Fruit fly (Drosophila melanogaster) whole organism, adult: ENCODE measurements around the gene Osi4.

Source experiments
- CG11617 ChIP-seq: fragments of 200-800 bp; sonication (Bioruptor generic); optimal IDR thresholded peaks from 2 replicates; lab custom pipeline; 2017; ENCODE audit warnings: mild to moderate bottlenecking, missing biosample characterization, missing genetic modification reagents, missing genetic modification characterization
- CG12768 ChIP-seq: fragments of 200-800 bp; sonication (Bioruptor generic); optimal IDR thresholded peaks from 2 replicates; lab custom pipeline; 2017; ENCODE audit warnings: missing biosample characterization, missing genetic modification characterization, mild to moderate bottlenecking, moderate library complexity, missing genetic modification reagents
- CG14711 ChIP-seq: fragments of 200-800 bp; sonication (Bioruptor generic); optimal IDR thresholded peaks from 2 replicates; lab custom pipeline; 2018; ENCODE audit warnings: missing biosample characterization, mild to moderate bottlenecking, missing genetic modification characterization, moderate library complexity
- CG1620 ChIP-seq: fragments of 200-800 bp; sonication (Bioruptor generic); optimal IDR thresholded peaks from 2 replicates; lab custom pipeline; 2016; ENCODE audit warnings: missing biosample characterization, missing genetic modification characterization
- CG33017 ChIP-seq: fragments of 200-800 bp; sonication (Bioruptor generic); optimal IDR thresholded peaks from 2 replicates; lab custom pipeline; 2018; ENCODE audit warnings: missing biosample characterization, mild to moderate bottlenecking, missing genetic modification characterization, moderate library complexity
- CG5204 ChIP-seq: fragments of 200-800 bp; sonication (Bioruptor generic); optimal IDR thresholded peaks from 2 replicates; lab custom pipeline; 2016; ENCODE audit warnings: missing biosample characterization, missing genetic modification characterization
- CG7045 ChIP-seq: fragments of 200-800 bp; sonication (Bioruptor generic); optimal IDR thresholded peaks from 2 replicates; lab custom pipeline; 2017; ENCODE audit warnings: missing biosample characterization, mild to moderate bottlenecking, missing genetic modification characterization
- CG7101 ChIP-seq: fragments of 200-800 bp; sonication (Bioruptor generic); optimal IDR thresholded peaks from 2 replicates; lab custom pipeline; 2018; ENCODE audit warnings: missing biosample characterization, mild to moderate bottlenecking, missing genetic modification characterization, moderate library complexity
- Clk ChIP-seq: fragments of 200-800 bp; sonication (Bioruptor generic); optimal IDR thresholded peaks from 2 replicates; lab custom pipeline; 2017; ENCODE audit warnings: missing biosample characterization, missing genetic modification characterization
- Crg-1 ChIP-seq: fragments of 200-800 bp; sonication (Bioruptor generic); optimal IDR thresholded peaks from 2 replicates; lab custom pipeline; 2016; ENCODE audit warnings: missing biosample characterization, missing genetic modification characterization
- Hr96 ChIP-seq: fragments of 200-800 bp; sonication (Bioruptor generic); optimal IDR thresholded peaks from 2 replicates; lab custom pipeline; 2016; ENCODE audit warnings: missing biosample characterization, missing genetic modification characterization
- Mnt ChIP-seq: fragments of 200-800 bp; sonication (Bioruptor generic); optimal IDR thresholded peaks from 2 replicates; lab custom pipeline; 2016; ENCODE audit warnings: missing biosample characterization, mild to moderate bottlenecking, missing genetic modification characterization
- bab1 ChIP-seq: fragments of 200-800 bp; sonication (Bioruptor generic); optimal IDR thresholded peaks from 3 replicates; lab custom pipeline; 2019; ENCODE audit warnings: missing biosample characterization, mild to moderate bottlenecking, missing genetic modification characterization, moderate library complexity
- cic ChIP-seq: fragments of 200-800 bp; sonication (Bioruptor generic); optimal IDR thresholded peaks from 2 replicates; lab custom pipeline; 2017; ENCODE audit warnings: missing biosample characterization, mild to moderate bottlenecking, missing genetic modification characterization, moderate library complexity
- cnc ChIP-seq, 2 experiments: fragments of >200 bp; optimal IDR thresholded peaks; 2 replicates each; lab custom pipeline; 2017
- kay ChIP-seq: fragments of 200-800 bp; sonication (Bioruptor generic); peaks from one replicate; lab custom pipeline; 2016; ENCODE audit warnings: missing biosample characterization, missing genetic modification characterization, borderline replicate concordance
- ovo ChIP-seq: fragments of 200-800 bp; sonication (Bioruptor generic); optimal IDR thresholded peaks from 2 replicates; lab custom pipeline; 2016; ENCODE audit warnings: missing biosample characterization, missing genetic modification characterization
- pad ChIP-seq: fragments of 200-800 bp; sonication (Bioruptor generic); optimal IDR thresholded peaks from 3 replicates; lab custom pipeline; 2017; ENCODE audit warnings: missing biosample characterization, missing genetic modification characterization, mild to moderate bottlenecking, moderate library complexity, missing genetic modification reagents
- tj ChIP-seq: fragments of 200-800 bp; sonication (Bioruptor generic); optimal IDR thresholded peaks from 3 replicates; lab custom pipeline; 2017; ENCODE audit warnings: missing biosample characterization, mild to moderate bottlenecking, missing genetic modification characterization, moderate library complexity
- toe ChIP-seq: fragments of 200-800 bp; sonication (Bioruptor generic); optimal IDR thresholded peaks from 2 replicates; lab custom pipeline; 2016; ENCODE audit warnings: missing biosample characterization, missing genetic modification characterization

The Osi4 gene

DNA sequence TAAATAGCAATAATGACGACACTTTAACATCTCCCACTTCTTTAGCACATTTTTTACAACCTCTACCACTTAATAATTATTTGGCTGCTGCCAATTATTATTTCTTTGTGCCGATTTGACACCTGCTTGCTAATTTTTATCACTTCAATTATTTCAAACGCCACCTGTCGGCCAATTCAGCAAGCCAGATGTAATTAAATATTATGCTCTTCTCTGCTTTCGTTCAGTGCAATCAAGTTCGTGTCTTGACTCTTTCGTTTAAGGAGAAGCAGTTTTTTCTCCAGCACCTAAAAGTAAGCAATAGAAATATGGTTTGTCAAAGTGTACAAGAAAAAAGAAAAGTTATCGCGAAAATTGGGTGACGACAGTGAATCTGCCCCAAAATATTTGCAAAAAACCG is 32.9 kb upstream of the Osi4 start:
- TF ChIP-seq tj (GFP tag; lab: Kevin White, UChicago) (no peak), Crg-1 (no peak), CG33017 (tag; lab: Kevin White, UChicago) (no peak), kay (GFP tag; lab: Kevin White, UChicago) (no peak), Mnt (GFP tag; lab: Kevin White, UChicago) (no peak), CG5204 (GFP tag; lab: Kevin White, UChicago) (no peak)

DNA sequence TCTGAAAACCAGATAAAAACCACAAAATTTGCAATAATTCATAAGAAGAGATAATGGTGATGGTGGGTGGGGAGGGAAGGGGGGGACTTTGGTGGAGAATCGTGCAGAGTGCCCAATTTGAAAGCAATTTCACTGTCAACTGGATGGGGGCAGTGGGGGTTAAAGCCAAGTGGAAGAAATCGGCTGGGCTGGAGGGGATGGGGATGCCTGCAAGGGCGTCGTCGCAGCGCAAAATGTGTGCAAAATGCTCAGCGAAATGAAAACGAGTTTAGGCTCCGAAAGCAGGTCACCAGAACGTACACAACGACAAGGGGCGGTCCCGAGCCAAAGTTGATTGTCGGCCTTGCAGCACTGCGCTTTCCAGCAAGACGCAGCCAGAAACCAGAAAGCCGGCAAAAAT is 31.2 kb upstream of the Osi4 start:
- TF ChIP-seq kay (GFP tag; lab: Kevin White, UChicago) (no peak), tj (GFP tag; lab: Kevin White, UChicago) (no peak), cic (GFP tag; lab: Kevin White, UChicago) (no peak), CG14711 (tag; lab: Kevin White, UChicago) (no peak), Hr96 (GFP tag; lab: Kevin White, UChicago) (no peak), ovo (GFP tag; lab: Kevin White, UChicago) (no peak), Mnt (GFP tag; lab: Kevin White, UChicago) (no peak), Crg-1 (no peak), toe (GFP tag; lab: Kevin White, UChicago) (no peak), CG1620 (GFP tag; lab: Kevin White, UChicago) (no peak), CG12768 (GFP tag; lab: Kevin White, UChicago) (no peak), CG7045 (GFP tag; lab: Kevin White, UChicago) (no peak), CG11617 (GFP tag; lab: Kevin White, UChicago) (no peak), Clk (GFP tag; lab: Kevin White, UChicago) (no peak), bab1 (GFP tag; lab: Kevin White, UChicago) (no peak), CG5204 (GFP tag; lab: Kevin White, UChicago) (no peak), CG7101 (tag; lab: Kevin White, UChicago) (no peak), pad (GFP tag; lab: Kevin White, UChicago) (no peak), CG33017 (tag; lab: Kevin White, UChicago) (no peak)

DNA sequence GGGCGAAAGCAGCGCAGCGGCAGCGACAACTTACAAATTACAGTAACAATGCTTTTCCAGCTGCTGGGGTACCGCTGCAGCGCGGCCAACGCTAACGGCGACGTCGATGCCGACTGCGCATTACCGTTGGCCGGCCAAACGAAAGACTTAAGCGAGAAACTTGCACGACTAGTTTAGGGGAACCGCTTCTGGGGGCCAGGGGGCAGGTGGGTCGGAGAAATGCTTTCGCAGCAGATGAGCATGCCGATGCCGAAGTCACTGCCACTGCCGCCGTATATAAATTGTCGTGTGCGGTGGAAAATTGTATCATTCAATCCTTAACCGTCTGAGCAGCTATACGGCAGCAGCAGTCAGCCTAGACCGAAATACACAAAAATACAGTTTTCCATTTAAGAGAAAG is 27.1 kb upstream of the Osi4 start, which contains the start of gene Osi7:
TSS of gene Osi7 (plus strand) at position 301 of the 400 bp plus-strand sequence.
- no peak for TF ChIP-seq CG5204 (GFP tag; lab: Kevin White, UChicago)
- no peak for TF ChIP-seq ovo (GFP tag; lab: Kevin White, UChicago)
- no peak for TF ChIP-seq bab1 (GFP tag; lab: Kevin White, UChicago)
- no peak for TF ChIP-seq CG1620 (GFP tag; lab: Kevin White, UChicago)
- TF ChIP-seq Clk (GFP tag; lab: Kevin White, UChicago) = no peak
- TF ChIP-seq CG33017 (tag; lab: Kevin White, UChicago) = no peak
- TF ChIP-seq CG14711 (tag; lab: Kevin White, UChicago) = no peak
- TF ChIP-seq CG7045 (GFP tag; lab: Kevin White, UChicago) = no peak
- no peak for TF ChIP-seq CG7101 (tag; lab: Kevin White, UChicago)

DNA sequence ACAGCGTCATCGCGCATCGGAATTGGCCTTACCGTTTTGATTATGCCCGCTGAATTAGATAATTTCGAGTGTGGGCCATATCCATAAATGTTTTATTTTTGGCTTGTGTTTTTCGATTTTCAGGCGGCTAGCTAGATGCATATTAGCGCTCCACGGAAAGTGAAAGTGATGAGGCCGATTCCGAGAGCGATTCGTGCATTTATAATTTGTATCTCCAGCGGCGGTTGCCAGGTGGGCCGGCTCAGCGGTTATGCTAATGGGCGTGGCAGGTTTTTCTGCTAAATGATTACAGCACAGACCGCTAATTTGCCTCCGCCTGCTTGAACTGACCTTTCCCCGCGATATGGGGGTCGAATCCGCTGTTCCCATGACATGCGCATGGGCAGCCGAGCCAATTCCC is 23.4 kb upstream of the Osi4 start:
- TF ChIP-seq CG12768 (GFP tag; lab: Kevin White, UChicago) = no peak
- no peak for TF ChIP-seq bab1 (GFP tag; lab: Kevin White, UChicago)
- no peak for TF ChIP-seq Hr96 (GFP tag; lab: Kevin White, UChicago)
- TF ChIP-seq tj (GFP tag; lab: Kevin White, UChicago) = no peak
- TF ChIP-seq Mnt (GFP tag; lab: Kevin White, UChicago) = no peak
- no peak for TF ChIP-seq kay (GFP tag; lab: Kevin White, UChicago)

DNA sequence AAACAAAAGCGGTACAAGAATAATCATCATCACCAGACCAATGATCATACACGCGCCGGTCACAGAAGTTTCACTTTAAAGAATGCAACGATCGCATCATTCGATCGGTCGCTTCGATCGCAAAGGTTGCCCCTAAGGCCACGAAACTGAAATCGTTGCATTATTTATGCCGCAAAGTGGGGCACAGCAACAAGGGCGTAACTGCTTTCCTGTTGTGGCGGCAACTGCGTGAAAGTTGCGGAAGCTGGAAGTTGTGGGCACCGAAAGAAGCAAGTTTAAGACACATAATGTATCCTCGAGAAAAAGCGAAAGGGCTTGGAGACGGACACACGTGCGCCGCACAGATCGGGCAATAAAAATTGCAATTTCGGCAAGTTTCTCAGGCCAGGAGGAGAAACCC is 22.5 kb upstream of the Osi4 start:
- no peak for TF ChIP-seq cnc (optimal IDR thresholded peaks at IDR 0.05; lab: Kevin White, UChicago)
- no peak for TF ChIP-seq Crg-1
- no peak for TF ChIP-seq CG14711 (tag; lab: Kevin White, UChicago)
- no peak for TF ChIP-seq Clk (GFP tag; lab: Kevin White, UChicago)
- TF ChIP-seq toe (GFP tag; lab: Kevin White, UChicago) = no peak
- no peak for TF ChIP-seq CG11617 (GFP tag; lab: Kevin White, UChicago)
- no peak for TF ChIP-seq ovo (GFP tag; lab: Kevin White, UChicago)
- TF ChIP-seq CG1620 (GFP tag; lab: Kevin White, UChicago) = no peak
- no peak for TF ChIP-seq CG5204 (GFP tag; lab: Kevin White, UChicago)
- TF ChIP-seq cic (GFP tag; lab: Kevin White, UChicago) = no peak
- TF ChIP-seq CG33017 (tag; lab: Kevin White, UChicago) = no peak

DNA sequence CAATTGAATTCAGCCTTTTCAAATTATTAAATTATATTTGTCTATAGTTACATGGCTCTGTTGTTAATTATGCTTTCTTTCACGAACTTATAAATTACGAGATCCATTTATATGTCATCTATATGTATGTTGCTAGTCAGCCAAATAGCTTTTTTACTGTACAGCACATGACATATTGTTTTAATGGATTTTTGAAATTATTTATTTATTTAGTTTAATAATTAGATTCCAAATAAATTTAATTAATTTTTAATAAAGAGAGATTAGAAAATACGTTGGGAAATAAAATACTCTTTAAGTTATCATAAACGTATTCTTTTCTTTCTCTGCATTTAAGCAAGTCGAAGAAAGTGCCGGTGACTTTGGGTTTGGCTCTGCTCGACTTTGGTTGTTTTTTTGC is 19.7 kb upstream of the Osi4 start:
- TF ChIP-seq cic (GFP tag; lab: Kevin White, UChicago) = no peak
- no peak for TF ChIP-seq CG7045 (GFP tag; lab: Kevin White, UChicago)
- no peak for TF ChIP-seq CG5204 (GFP tag; lab: Kevin White, UChicago)
- TF ChIP-seq CG33017 (tag; lab: Kevin White, UChicago) = no peak
- TF ChIP-seq CG1620 (GFP tag; lab: Kevin White, UChicago) = no peak
- TF ChIP-seq ovo (GFP tag; lab: Kevin White, UChicago) = no peak
- TF ChIP-seq tj (GFP tag; lab: Kevin White, UChicago) = no peak
- TF ChIP-seq pad (GFP tag; lab: Kevin White, UChicago) = no peak
- TF ChIP-seq Clk (GFP tag; lab: Kevin White, UChicago) = no peak
- TF ChIP-seq kay (GFP tag; lab: Kevin White, UChicago) = no peak
- TF ChIP-seq toe (GFP tag; lab: Kevin White, UChicago) = no peak
- TF ChIP-seq Crg-1 = no peak
- TF ChIP-seq Mnt (GFP tag; lab: Kevin White, UChicago) = no peak
- TF ChIP-seq CG11617 (GFP tag; lab: Kevin White, UChicago) = no peak
- TF ChIP-seq bab1 (GFP tag; lab: Kevin White, UChicago) = no peak
